Worm (Caenorhabditis elegans): ENCODE data around the gene itsn-1.

ce11 chrIV:17088849-17089248 lies 30.6 kb upstream of the itsn-1 start, which contains the start of gene Y116A8C.43:
- TF ChIP-seq nfya-1 (tag; optimal IDR thresholded peaks at IDR 0.05; ENCODE audit: borderline replicate concordance, insufficient read depth) (no peak), Y53F4B.3 (GFP tag; IDR thresholded peaks at IDR 0.05) (no peak), snpc-4 (GFP tag; optimal IDR thresholded peaks at IDR 0.05) (peak; percentile 45), snpc-4 (tag; optimal IDR thresholded peaks at IDR 0.05) (peak in 1 of 4 experiments; percentile 88), F55B11.4 (tag; optimal IDR thresholded peaks at IDR 0.05; ENCODE audit: borderline replicate concordance, insufficient read depth) (no peak), ZK185.1 (tag; optimal IDR thresholded peaks at IDR 0.05; ENCODE audit: poor library complexity, severe bottlenecking) (no peak), F23B12.7 (tag; optimal IDR thresholded peaks at IDR 0.05; ENCODE audit: insufficient read depth) (no peak), rec-8 (tag; optimal IDR thresholded peaks at IDR 0.05) (no peak), unc-130 (GFP tag; optimal IDR thresholded peaks at IDR 0.05) (no peak), unc-62 (GFP tag; optimal IDR thresholded peaks at IDR 0.05) (no peak), lir-1 (GFP tag; conservative IDR thresholded peaks at IDR 0.05) (no peak), mxl-1 (tag; optimal IDR thresholded peaks at IDR 0.05) (peak; percentile 17), madf-10 (tag; optimal IDR thresholded peaks at IDR 0.05) (no peak), efl-1 (GFP tag; optimal IDR thresholded peaks at IDR 0.05) (no peak)
